Worm (Caenorhabditis elegans) whole organism, L2 larva: ENCODE results near the gene Y38H6C.8.

Experiments
- C34F6.9 ChIP-seq: fragments of 150-350 bp; optimal IDR thresholded peaks from 2 replicates; lab custom pipeline; 2014; ENCODE audit warnings: missing biosample characterization, missing genetic modification characterization
- F13H6.1 ChIP-seq: sonication (generic microtip); optimal IDR thresholded peaks from 2 replicates; lab custom pipeline; 2016; ENCODE audit warnings: missing genetic modification characterization, missing compliant biosample characterization
- Y55F3AM.14 ChIP-seq: fragments of 200-800 bp; sonication (Bioruptor generic); optimal IDR thresholded peaks from 2 replicates; lab custom pipeline; 2018; ENCODE audit warnings: mild to moderate bottlenecking, missing genetic modification characterization, missing compliant biosample characterization
- ZK546.5 ChIP-seq: sonication (generic microtip); optimal IDR thresholded peaks from 2 replicates; lab custom pipeline; 2017; ENCODE audit warnings: missing biosample characterization, missing genetic modification characterization
- alr-1 ChIP-seq: fragments of 150-350 bp; optimal IDR thresholded peaks from 2 replicates; lab custom pipeline; 2014; ENCODE audit warnings: missing biosample characterization, missing genetic modification characterization
- blmp-1 ChIP-seq: sonication (generic microtip); optimal IDR thresholded peaks from 2 replicates; lab custom pipeline; 2017; ENCODE audit warnings: missing genetic modification characterization, mild to moderate bottlenecking, missing compliant biosample characterization, antibody characterized with exemption, moderate library complexity; ENCODE audit not compliant: insufficient read depth
- ceh-82 ChIP-seq: fragments of 150-350 bp; optimal IDR thresholded peaks from 2 replicates; lab custom pipeline; 2014; ENCODE audit warnings: missing biosample characterization, missing genetic modification characterization
- crh-2 ChIP-seq: sonication (generic microtip); optimal IDR thresholded peaks from 2 replicates; lab custom pipeline; 2017; ENCODE audit warnings: missing biosample characterization, missing genetic modification characterization
- dmd-4 ChIP-seq: sonication (generic microtip); optimal IDR thresholded peaks from 2 replicates; lab custom pipeline; 2017; ENCODE audit warnings: missing biosample characterization, missing genetic modification characterization
- egl-27 ChIP-seq: sonication (generic microtip); optimal IDR thresholded peaks from 3 replicates; lab custom pipeline; 2017; ENCODE audit warnings: missing biosample characterization, missing genetic modification reagents, missing genetic modification characterization
- elt-1 ChIP-seq: fragments of 150-350 bp; optimal IDR thresholded peaks from 2 replicates; lab custom pipeline; 2014; ENCODE audit warnings: missing biosample characterization, missing genetic modification characterization
- elt-3 ChIP-seq: sonication (generic microtip); optimal IDR thresholded peaks from 2 replicates; lab custom pipeline; 2017; ENCODE audit warnings: missing biosample characterization, missing genetic modification characterization
- fos-1 ChIP-seq: fragments of 150-350 bp; optimal IDR thresholded peaks from 2 replicates; lab custom pipeline; 2014; ENCODE audit warnings: missing biosample characterization, missing genetic modification characterization
- lin-11 ChIP-seq: fragments of 150-350 bp; sonication (generic microtip); optimal IDR thresholded peaks from 2 replicates; lab custom pipeline; 2014; ENCODE audit warnings: missing biosample characterization, missing genetic modification characterization, inconsistent platforms, mixed read lengths
- lin-13 ChIP-seq: fragments of 150-350 bp; optimal IDR thresholded peaks from 2 replicates; lab custom pipeline; 2014; ENCODE audit warnings: missing biosample characterization, missing genetic modification reagents, missing genetic modification characterization
- lsy-2 ChIP-seq, 2 experiments: fragments of 150-350 bp in 1 of 2; sonication (generic microtip) in 1 of 2; optimal IDR thresholded peaks; 2 replicates each; lab custom pipeline; 2014 to 2017; ENCODE audit warnings: missing biosample characterization in 2 of 2, missing genetic modification characterization in 2 of 2
- mab-5 ChIP-seq: fragments of 150-350 bp; optimal IDR thresholded peaks from 2 replicates; lab custom pipeline; 2014; ENCODE audit warnings: missing biosample characterization, missing genetic modification characterization
- mbf-1 ChIP-seq: sonication (generic microtip); optimal IDR thresholded peaks from 2 replicates; lab custom pipeline; 2017; ENCODE audit warnings: missing biosample characterization, missing genetic modification characterization
- mdl-1 ChIP-seq, 2 experiments: fragments of 150-350 bp in 1 of 2; sonication (generic microtip) in 1 of 2; optimal IDR thresholded peaks; 2 replicates each; lab custom pipeline; 2017; ENCODE audit warnings: missing biosample characterization in 2 of 2, missing genetic modification characterization in 2 of 2
- nhr-11 ChIP-seq: fragments of 150-350 bp; optimal IDR thresholded peaks from 2 replicates; lab custom pipeline; 2014; ENCODE audit warnings: missing biosample characterization, missing genetic modification characterization
- nhr-12 ChIP-seq: fragments of 150-350 bp; optimal IDR thresholded peaks from 2 replicates; lab custom pipeline; 2014; ENCODE audit warnings: missing biosample characterization, missing genetic modification characterization
- nhr-129 ChIP-seq: fragments of 150-350 bp; optimal IDR thresholded peaks from 2 replicates; lab custom pipeline; 2014; ENCODE audit warnings: missing biosample characterization, missing genetic modification characterization
- nhr-25 ChIP-seq: fragments of 150-350 bp; sonication (generic microtip); optimal IDR thresholded peaks from 3 replicates; lab custom pipeline; 2014; ENCODE audit warnings: missing biosample characterization, missing genetic modification characterization
- peb-1 ChIP-seq: fragments of 150-350 bp; optimal IDR thresholded peaks from 2 replicates; lab custom pipeline; 2014; ENCODE audit warnings: missing biosample characterization, missing genetic modification characterization
- sem-4 ChIP-seq: fragments of 150-350 bp; optimal IDR thresholded peaks from 2 replicates; lab custom pipeline; 2014; ENCODE audit warnings: missing biosample characterization, missing genetic modification reagents, missing genetic modification characterization
- skn-1 ChIP-seq: sonication (generic microtip); optimal IDR thresholded peaks from 2 replicates; lab custom pipeline; 2017; ENCODE audit warnings: missing biosample characterization, missing genetic modification characterization
- sma-9 ChIP-seq, 2 experiments: fragments of 150-350 bp in 1 of 2; sonication (generic microtip) in 1 of 2; optimal IDR thresholded peaks; 2 replicates each; lab custom pipeline; 2014 to 2016; ENCODE audit warnings: missing genetic modification characterization in 2 of 2, mild to moderate bottlenecking in 1 of 2, missing biosample characterization in 1 of 2, missing compliant biosample characterization in 1 of 2, missing genetic modification reagents in 1 of 2, moderate library complexity in 1 of 2
- unc-39 ChIP-seq: fragments of 150-350 bp; optimal IDR thresholded peaks from 2 replicates; lab custom pipeline; 2014; ENCODE audit warnings: missing biosample characterization, missing genetic modification characterization
- unc-62 ChIP-seq: fragments of 150-350 bp; optimal IDR thresholded peaks from 2 replicates; lab custom pipeline; 2014; ENCODE audit warnings: missing biosample characterization, missing genetic modification reagents, missing genetic modification characterization
- zag-1 ChIP-seq: fragments of 150-350 bp; optimal IDR thresholded peaks from 2 replicates; lab custom pipeline; 2014; ENCODE audit warnings: missing biosample characterization, missing genetic modification characterization
- ztf-1 ChIP-seq: fragments of 200-800 bp; sonication (Bioruptor generic); conservative IDR thresholded peaks from 2 replicates; pipeline ENCODE4 v1.3.6; 2022; ENCODE audit warnings: missing genetic modification characterization, missing compliant biosample characterization
- ztf-4 ChIP-seq: fragments of 150-350 bp; optimal IDR thresholded peaks from 2 replicates; lab custom pipeline; 2014; ENCODE audit warnings: missing biosample characterization, missing genetic modification characterization

Y38H6C.8 gene

DNA sequence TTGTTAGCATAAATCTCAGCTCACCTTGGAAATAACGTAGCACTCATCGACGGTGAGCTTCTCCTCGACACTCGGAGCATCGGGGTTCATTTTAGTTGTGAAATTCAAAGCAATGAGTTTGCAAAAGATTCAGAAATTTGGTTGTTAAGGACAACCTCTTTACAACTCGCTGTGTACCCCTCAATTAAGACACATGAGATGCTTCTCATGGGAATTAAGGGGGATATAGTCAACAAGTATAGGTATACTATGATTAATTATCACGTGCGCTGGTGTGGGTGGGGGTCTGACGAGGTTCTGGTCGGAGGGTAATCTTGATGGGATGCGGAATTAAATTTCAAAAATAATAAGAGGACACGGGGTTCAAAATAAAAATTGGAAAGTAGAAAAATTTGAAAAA lies 13.4 kb upstream of the Y38H6C.8 start, which contains the start of gene dct-14:
TSS of gene dct-14 (minus strand) at position 101 of the 400 bp plus-strand sequence.
- no peak for TF ChIP-seq nhr-11 (tag; lab: Kevin White, UChicago)
- TF ChIP-seq mbf-1: no peak

DNA sequence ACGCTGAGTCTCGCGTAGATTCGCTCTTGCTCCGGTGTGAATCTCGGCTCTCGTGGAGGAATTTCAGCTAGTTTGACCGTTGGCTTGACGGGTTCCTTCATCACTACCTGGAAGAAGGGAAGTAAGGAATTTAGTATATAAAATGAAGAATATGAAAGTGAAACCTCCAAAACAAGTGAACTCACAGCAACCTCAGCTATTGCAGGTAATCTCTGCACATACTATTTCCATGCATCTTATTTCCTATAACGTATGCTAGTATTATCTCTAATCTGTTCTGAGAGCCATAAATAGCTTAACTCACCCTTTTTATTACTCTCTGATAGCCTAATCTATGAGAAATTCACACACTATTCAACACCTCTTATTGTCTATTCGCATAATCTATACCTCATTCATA lies 8.8 kb upstream of the Y38H6C.8 start, which contains the start of gene Y38H6C.4:
TSS of gene Y38H6C.4 (minus strand) at position 101 of the 400 bp plus-strand sequence.
- no peak for TF ChIP-seq sem-4 (tag; lab: Kevin White, UChicago)
- TF ChIP-seq nhr-12 (tag; lab: Kevin White, UChicago): no peak

DNA sequence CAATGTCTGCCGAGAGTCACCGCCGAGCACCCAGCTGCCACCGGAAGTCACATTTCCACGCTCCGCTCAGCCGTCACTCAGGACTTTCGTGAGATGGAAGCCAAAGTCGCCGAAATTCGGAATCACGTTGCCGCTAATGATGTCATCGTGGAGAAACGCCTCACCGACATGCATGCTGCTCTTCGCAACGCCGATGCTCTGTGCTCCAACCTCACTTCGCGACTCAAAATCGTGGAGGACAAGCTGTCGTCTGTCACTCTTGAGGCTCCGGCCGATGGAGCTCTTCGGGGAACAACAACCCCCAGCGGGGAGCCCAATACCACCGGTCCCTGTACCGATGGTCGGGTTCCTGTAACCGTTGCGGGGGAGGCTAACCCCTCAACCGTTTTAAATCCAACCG lies 7.2 kb upstream of the Y38H6C.8 start:
- no peak for TF ChIP-seq skn-1 (tag; lab: Kevin White, UChicago)
- TF ChIP-seq blmp-1: no peak
- no peak for TF ChIP-seq alr-1 (tag; lab: Kevin White, UChicago)
- TF ChIP-seq egl-27: no peak
- no peak for TF ChIP-seq ZK546.5
- no peak for TF ChIP-seq unc-39 (tag; lab: Kevin White, UChicago)
- TF ChIP-seq ztf-1 (GFP tag; lab: Robert Waterston, UW): no peak
- no peak for TF ChIP-seq peb-1 (tag; lab: Kevin White, UChicago)
- TF ChIP-seq elt-1 (tag; lab: Kevin White, UChicago): no peak
- no peak for TF ChIP-seq mab-5 (tag; lab: Kevin White, UChicago)
- no peak for TF ChIP-seq lin-13 (GFP tag; lab: Kevin White, UChicago)
- TF ChIP-seq fos-1: no peak
- no peak for TF ChIP-seq ceh-82 (tag; lab: Kevin White, UChicago)
- TF ChIP-seq nhr-129: no peak
- TF ChIP-seq nhr-25 (tag; lab: Kevin White, UChicago): no peak
- no peak for TF ChIP-seq lsy-2 (tag; optimal IDR thresholded peaks at IDR 0.05; lab: Kevin White, UChicago)
- TF ChIP-seq C34F6.9 (tag; lab: Kevin White, UChicago): no peak

DNA sequence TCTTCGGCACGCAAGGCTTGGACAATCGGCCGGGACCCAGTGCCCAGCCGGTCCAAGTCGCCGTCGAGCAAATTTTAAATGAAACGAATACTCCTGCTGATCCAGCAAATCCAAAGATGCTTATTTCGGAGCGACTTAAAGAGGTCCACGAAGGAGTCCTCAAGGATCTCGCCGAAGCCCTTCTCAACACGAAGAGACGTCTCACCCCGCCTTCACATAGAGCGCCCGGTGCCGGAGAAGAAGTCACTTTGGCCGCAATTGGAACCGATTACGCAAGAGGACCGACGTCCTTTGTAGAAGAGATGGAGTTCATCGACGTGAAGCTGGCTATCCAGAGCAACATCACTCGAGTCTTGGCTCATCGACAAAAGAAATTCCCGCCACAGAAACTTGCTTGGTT lies 4.3 kb upstream of the Y38H6C.8 start:
- TF ChIP-seq dmd-4 (tag; lab: Kevin White, UChicago) (no peak), unc-62 (GFP tag; lab: Kevin White, UChicago) (no peak), elt-1 (tag; lab: Kevin White, UChicago) (no peak), elt-3 (no peak), sma-9 (GFP tag; optimal IDR thresholded peaks at IDR 0.05; lab: Kevin White, UChicago) (no peak), sma-9 (tag; optimal IDR thresholded peaks at IDR 0.05; lab: Kevin White, UChicago) (no peak), F13H6.1 (tag; lab: Kevin White, UChicago) (no peak), Y55F3AM.14 (GFP tag; lab: Kevin White, UChicago) (no peak), skn-1 (tag; lab: Kevin White, UChicago) (no peak), zag-1 (tag; lab: Kevin White, UChicago) (no peak), ztf-1 (GFP tag; lab: Robert Waterston, UW) (no peak), lin-11 (tag; lab: Kevin White, UChicago) (no peak), lsy-2 (tag; optimal IDR thresholded peaks at IDR 0.05; lab: Kevin White, UChicago) (no peak), C34F6.9 (tag; lab: Kevin White, UChicago) (no peak), nhr-11 (tag; lab: Kevin White, UChicago) (no peak)

DNA sequence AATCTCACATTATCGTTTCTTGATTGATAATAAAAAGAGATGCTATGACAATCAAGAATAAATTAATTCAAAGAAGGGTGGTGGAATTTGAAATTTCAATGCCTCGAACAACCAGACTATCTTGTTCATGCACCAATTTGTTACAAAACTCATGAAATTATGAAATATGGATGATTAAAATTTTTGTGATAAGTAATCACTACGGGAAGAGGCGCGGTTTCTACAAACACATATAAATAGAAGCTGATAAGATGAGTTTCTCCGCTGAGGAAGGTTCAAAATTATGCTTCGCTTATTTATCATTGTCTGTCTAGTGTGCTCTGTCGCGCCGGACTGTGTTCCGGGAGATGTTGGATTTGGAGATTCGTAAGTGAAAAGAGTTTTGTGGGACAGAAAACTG lies 722 bp downstream of the Y38H6C.8 start:
- TF ChIP-seq ztf-4 (tag; lab: Kevin White, UChicago) (no peak), fos-1 (peak; percentile 63)

DNA sequence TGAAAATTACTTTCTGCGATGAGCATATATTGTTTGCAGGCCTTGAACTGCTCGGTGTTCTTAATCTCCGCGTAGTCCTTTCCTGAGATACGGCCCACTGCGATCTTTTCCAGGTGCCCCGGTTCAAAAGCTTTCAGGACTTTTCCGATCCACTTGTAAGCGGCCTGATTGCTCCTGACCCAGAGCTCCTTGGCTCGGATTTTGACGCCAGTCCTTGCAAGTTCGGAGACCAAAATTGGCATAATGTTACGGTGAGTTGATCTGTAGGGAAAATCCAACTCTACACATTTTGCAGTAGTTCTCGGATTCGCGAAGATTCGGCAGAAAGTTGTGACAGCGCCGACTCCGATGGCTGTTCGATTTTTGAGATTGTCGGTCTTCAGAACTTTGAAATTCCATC lies 3.2 kb downstream of the Y38H6C.8 start:
- no peak for TF ChIP-seq crh-2
- no peak for TF ChIP-seq ztf-4 (tag; lab: Kevin White, UChicago)
- no peak for TF ChIP-seq mdl-1 (tag; optimal IDR thresholded peaks at IDR 0.05; lab: Kevin White, UChicago)
- TF ChIP-seq lsy-2 (tag; optimal IDR thresholded peaks at IDR 0.05; lab: Kevin White, UChicago): no peak
- no peak for TF ChIP-seq sem-4 (tag; lab: Kevin White, UChicago)
- no peak for TF ChIP-seq nhr-12 (tag; lab: Kevin White, UChicago)
